Worm (Caenorhabditis elegans): Measurements from ENCODE around the gene F18E2.15.

The F18E2.15 gene

ce11 chrV:12796908-12797490 is 36.2 kb upstream of the F18E2.15 start:
- TF ChIP-seq egl-27 (tag; optimal IDR thresholded peaks at IDR 0.05) (no peak), snpc-1.2 (GFP tag; IDR thresholded peaks at IDR 0.05) (no peak), ama-1 (optimal IDR thresholded peaks at IDR 0.05) (no peak), aha-1 (tag) (no peak), nhr-48 (tag; optimal IDR thresholded peaks at IDR 0.05) (peak; percentile 53), D1046.2 (GFP tag; IDR thresholded peaks at IDR 0.05) (no peak), nhr-77 (tag; optimal IDR thresholded peaks at IDR 0.05) (no peak), gei-8 (GFP tag; optimal IDR thresholded peaks at IDR 0.05) (no peak), aly-2 (tag; optimal IDR thresholded peaks at IDR 0.05) (no peak), unc-62 (GFP tag; optimal IDR thresholded peaks at IDR 0.05 in 1 of 2) (peak in 1 of 2 experiments; percentile 83), unc-62 (tag; optimal IDR thresholded peaks at IDR 0.05) (no peak), F10B5.3 (tag; optimal IDR thresholded peaks at IDR 0.05) (no peak), mdt-29 (GFP tag; IDR thresholded peaks at IDR 0.05) (no peak), ceh-20 (GFP tag; IDR thresholded peaks at IDR 0.05) (no peak), dmd-6 (GFP tag; IDR thresholded peaks at IDR 0.05) (peak; percentile 81), F49E8.2 (tag; optimal IDR thresholded peaks at IDR 0.05; ENCODE audit: borderline replicate concordance) (no peak), php-3 (GFP tag; IDR thresholded peaks at IDR 0.05) (no peak), F26F4.8 (GFP tag; conservative IDR thresholded peaks at IDR 0.05) (no peak), lin-29 (GFP tag; IDR thresholded peaks at IDR 0.05) (no peak), ztf-11 (tag; optimal IDR thresholded peaks at IDR 0.05) (no peak), tra-1 (GFP tag; IDR thresholded peaks at IDR 0.05) (0 out of 2 replicates have a peak, but pooled peaks have one; percentile 36), nhr-102 (tag; optimal IDR thresholded peaks at IDR 0.05) (no peak), attf-4 (tag; optimal IDR thresholded peaks at IDR 0.05) (no peak), Y5F2A.4 (GFP tag; optimal IDR thresholded peaks at IDR 0.05) (no peak), nhr-6 (tag; optimal IDR thresholded peaks at IDR 0.05) (no peak), pqm-1 (tag; optimal IDR thresholded peaks at IDR 0.05) (peak; percentile 52), zfp-3 (GFP tag; conservative IDR thresholded peaks at IDR 0.05) (no peak), spr-3 (GFP tag; optimal IDR thresholded peaks at IDR 0.05) (no peak), T20F7.1 (GFP tag; optimal IDR thresholded peaks at IDR 0.05) (no peak), ceh-62 (tag; optimal IDR thresholded peaks at IDR 0.05) (no peak), dmd-8 (GFP tag; IDR thresholded peaks at IDR 0.05) (no peak), Y105C5A.15 (GFP tag; IDR thresholded peaks at IDR 0.05) (no peak), dve-1 (tag; optimal IDR thresholded peaks at IDR 0.05; ENCODE audit: insufficient read depth) (peak; percentile 21), nhr-25 (tag; optimal IDR thresholded peaks at IDR 0.05; ENCODE audit: borderline replicate concordance, insufficient read depth) (no peak), lin-39 (tag; optimal IDR thresholded peaks at IDR 0.05) (no peak), lin-1 (GFP tag; IDR thresholded peaks at IDR 0.05) (no peak), ctbp-1 (GFP tag; IDR thresholded peaks at IDR 0.05) (no peak), egl-43 (GFP tag; IDR thresholded peaks at IDR 0.05) (no peak), tag-97 (GFP tag; IDR thresholded peaks at IDR 0.05) (no peak), zfp-2 (tag; optimal IDR thresholded peaks at IDR 0.05) (no peak), madf-5 (GFP tag; IDR thresholded peaks at IDR 0.05) (no peak), nhr-111 (GFP tag; optimal IDR thresholded peaks at IDR 0.05) (no peak), daf-8 (GFP tag; IDR thresholded peaks at IDR 0.05) (no peak), mxl-2 (GFP tag; conservative IDR thresholded peaks at IDR 0.05) (no peak), spr-1 (tag; optimal IDR thresholded peaks at IDR 0.05) (no peak)
